Worm (Caenorhabditis elegans) whole organism, dauer: Measurements from ENCODE around the gene C54F6.20.
"Not testable (repeated sequence)": the region's sequence is repeated elsewhere in the genome, so short reads cannot be mapped to it uniquely, and the experiment has no call there.

Source experiments
- unc-62 ChIP-seq: sonication (generic microtip); optimal IDR thresholded peaks from 2 replicates; lab custom pipeline; 2017; ENCODE audit warnings: missing biosample characterization, missing genetic modification reagents, missing genetic modification characterization

The C54F6.20 gene

ce11 chrV:7524447-7524846 lies at the start of gene C54F6.20:
Gene C54F6.20 (plus strand): TSS chrV:7524747.
- TF ChIP-seq unc-62 = no peak

- no peak for TF ChIP-seq unc-62
Observed at ce11 chrV:7476766-7477165, 47.8 kb upstream of the C54F6.20 start, which contains the start of gene srh-125. Gene srh-125 (minus strand): TSS chrV:7476866.

- no peak for TF ChIP-seq unc-62
Observed at ce11 chrV:7478404-7478803, 46.1 kb upstream of the C54F6.20 start, which contains the start of gene str-190. Gene str-190 (minus strand): TSS chrV:7478504.

- TF ChIP-seq unc-62 = no peak
Observed at ce11 chrV:7480949-7481348, 43.6 kb upstream of the C54F6.20 start, which contains the start of gene C18B10.6. Gene C18B10.6 (minus strand): TSS chrV:7481049.

ce11 chrV:7485000-7485399 lies 39.5 kb upstream of the C54F6.20 start, which contains the start of gene srbc-8:
Gene srbc-8 (minus strand): TSS chrV:7485100.
- no peak for TF ChIP-seq unc-62

ce11 chrV:7487518-7487917 lies 37.0 kb upstream of the C54F6.20 start, which contains the start of gene srbc-7:
Gene srbc-7 (minus strand): TSS chrV:7487618.
- TF ChIP-seq unc-62 = no peak

- TF ChIP-seq unc-62 = no peak
Observed at ce11 chrV:7490340-7490739, 34.2 kb upstream of the C54F6.20 start, which contains the start of gene srbc-9. Gene srbc-9 (minus strand): TSS chrV:7490440.

ce11 chrV:7492924-7493323 lies 31.6 kb upstream of the C54F6.20 start, which contains the start of gene srbc-10:
Gene srbc-10 (minus strand): TSS chrV:7493024.
- TF ChIP-seq unc-62 = no peak

- no peak for TF ChIP-seq unc-62
Observed at ce11 chrV:7495189-7495588, 29.4 kb upstream of the C54F6.20 start, which contains the start of gene srbc-11. Gene srbc-11 (minus strand): TSS chrV:7495289.

ce11 chrV:7497440-7497839 lies 27.1 kb upstream of the C54F6.20 start, which contains the start of gene srh-79:
Gene srh-79 (plus strand): TSS chrV:7497740.
- no peak for TF ChIP-seq unc-62

- no peak for TF ChIP-seq unc-62
Observed at ce11 chrV:7501194-7501593, 23.4 kb upstream of the C54F6.20 start.

- no peak for TF ChIP-seq unc-62
Observed at ce11 chrV:7504271-7504670, 20.3 kb upstream of the C54F6.20 start, which contains the start of gene srh-229. Gene srh-229 (minus strand): TSS chrV:7504371.

ce11 chrV:7506207-7506606 lies 18.3 kb upstream of the C54F6.20 start:
- no peak for TF ChIP-seq unc-62

ce11 chrV:7508566-7509044 lies 15.9 kb upstream of the C54F6.20 start, which contains the start of the genes str-31 and nhr-172:
Gene str-31 (minus strand): TSS chrV:7508666.
Gene nhr-172 (plus strand): TSS chrV:7508994.
- no peak for TF ChIP-seq unc-62

- TF ChIP-seq unc-62 = not testable (repeated sequence)
Observed at ce11 chrV:7511465-7511864, 13.1 kb upstream of the C54F6.20 start, which contains the start of gene nhr-171. Gene nhr-171 (plus strand): TSS chrV:7511765.

- no peak for TF ChIP-seq unc-62
Observed at ce11 chrV:7514939-7515338, 9.6 kb upstream of the C54F6.20 start, which contains the start of gene srb-18. Gene srb-18 (plus strand): TSS chrV:7515239.

ce11 chrV:7520077-7520476 lies 4.5 kb upstream of the C54F6.20 start, which contains the start of gene srb-19:
Gene srb-19 (minus strand): TSS chrV:7520177.
- TF ChIP-seq unc-62 = no peak

ce11 chrV:7521304-7521703 lies 3.2 kb upstream of the C54F6.20 start:
- no peak for TF ChIP-seq unc-62
